Worm (Caenorhabditis elegans) whole organism, L4/young adult: ENCODE data around the gene dpf-1.

Experiments used
- W03F9.2 ChIP-seq: fragments of 150-350 bp; optimal IDR thresholded peaks from 2 replicates; lab custom pipeline; 2014; ENCODE audit warnings: missing biosample characterization, missing genetic modification characterization
- dao-5 ChIP-seq: sonication (generic microtip); optimal IDR thresholded peaks from 2 replicates; lab custom pipeline; 2016; ENCODE audit warnings: missing genotype, missing genetic modification characterization, moderate library complexity, missing compliant biosample characterization
- him-1 ChIP-seq: sonication (generic microtip); optimal IDR thresholded peaks from 2 replicates; lab custom pipeline; 2016; ENCODE audit warnings: missing genotype, missing genetic modification reagents, missing genetic modification characterization, missing compliant biosample characterization

DNA sequence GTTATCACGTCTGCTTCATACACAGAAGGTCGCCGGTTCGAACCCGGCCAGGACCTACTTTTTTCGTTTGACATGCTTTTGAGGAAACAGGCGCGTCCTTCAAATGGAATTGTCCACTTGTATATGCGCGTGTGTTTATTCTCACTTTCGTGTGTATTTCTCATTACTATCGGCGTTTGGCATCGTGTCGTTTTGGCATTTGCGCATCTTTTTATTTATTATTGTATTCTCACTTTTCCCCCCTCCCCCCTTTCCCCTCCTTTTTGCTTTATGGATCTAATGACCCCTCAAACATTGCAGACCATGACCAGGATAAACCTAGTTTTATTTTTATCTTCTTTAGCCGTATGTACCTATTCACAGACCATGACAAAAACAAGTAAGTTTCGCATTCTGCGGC, 46.3 kb downstream of the dpf-1 start, which contains the start of gene F21A3.3:
- TF ChIP-seq him-1 (tag; lab: Kevin White, UChicago) (no peak), W03F9.2 (tag; lab: Kevin White, UChicago) (no peak), dao-5 (tag; lab: Kevin White, UChicago) (no peak)
